Fruit fly (Drosophila melanogaster) S2 (cell line): ENCODE data around the gene Npc2e.

Experiments used
- CG8478 ChIP-seq: fragments of >200 bp; optimal IDR thresholded peaks from 2 replicates; lab custom pipeline; 2018
- CTCF ChIP-seq, 2 experiments: fragments of >200 bp; optimal IDR thresholded peaks; 2 replicates each; lab custom pipeline; 2018

DNA sequence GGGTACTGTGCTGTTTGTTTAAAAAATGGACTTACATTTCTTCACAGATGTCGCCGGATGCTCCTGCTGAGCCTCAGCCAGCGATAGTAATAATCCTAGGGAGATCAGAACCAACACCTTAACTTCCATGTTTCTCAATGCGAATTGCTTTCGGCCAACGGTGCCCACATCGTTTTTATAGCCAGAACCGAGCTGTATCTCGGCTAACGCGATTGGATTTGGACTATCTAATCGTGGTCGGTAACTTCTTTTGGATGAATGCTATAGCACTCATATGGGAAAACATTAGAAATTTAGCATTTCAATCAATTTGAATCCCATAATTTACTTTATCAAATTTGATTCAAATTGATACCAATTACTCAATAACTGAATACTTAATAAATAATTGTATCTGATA lies 2.8 kb downstream of the Npc2e start, which contains the start of gene Npc2d:
- TF ChIP-seq CTCF (optimal IDR thresholded peaks at IDR 0.05; lab: Kevin White, UChicago): no peak
- no peak for TF ChIP-seq CG8478 (lab: Kevin White, UChicago)
